Fruit fly (Drosophila melanogaster) whole organism, prepupa: ENCODE results near the gene Clic.
A peak's percentile ranks its signal among the peaks of the same experiment; 100 is the strongest.

Experiments used
- CG10631 ChIP-seq: fragments of 200-800 bp; sonication (Bioruptor generic); optimal IDR thresholded peaks from 2 replicates; lab custom pipeline; 2016; ENCODE audit warnings: missing biosample characterization, missing genetic modification characterization
- CG10669 ChIP-seq: fragments of 200-800 bp; sonication (Bioruptor generic); optimal IDR thresholded peaks from 3 replicates; lab custom pipeline; 2018; ENCODE audit warnings: missing biosample characterization, mild to moderate bottlenecking, missing genetic modification characterization, moderate library complexity
- CG11294 ChIP-seq: fragments of 200-800 bp; sonication (Bioruptor generic); IDR thresholded peaks from 2 replicates; pipeline ENCODE4 v1.3.6; 2022; ENCODE audit warnings: missing biosample characterization, missing genetic modification characterization
- CG11762 ChIP-seq: fragments of 200-800 bp; sonication (Bioruptor generic); optimal IDR thresholded peaks from 3 replicates; lab custom pipeline; 2016; ENCODE audit warnings: missing biosample characterization, missing genetic modification characterization; ENCODE audit not compliant: insufficient read depth
- CG11902 ChIP-seq: fragments of 200-800 bp; sonication (Bioruptor generic); optimal IDR thresholded peaks from 3 replicates; lab custom pipeline; 2016; ENCODE audit warnings: missing biosample characterization, missing genetic modification characterization
- CG1621 ChIP-seq: fragments of 200-800 bp; sonication (Bioruptor generic); optimal IDR thresholded peaks from 3 replicates; lab custom pipeline; 2018; ENCODE audit warnings: missing biosample characterization, mild to moderate bottlenecking, missing genetic modification characterization
- CG16779 ChIP-seq: fragments of 200-800 bp; sonication (Bioruptor generic); optimal IDR thresholded peaks from 3 replicates; lab custom pipeline; 2017; ENCODE audit warnings: missing biosample characterization, mild to moderate bottlenecking, missing genetic modification characterization
- CG3032 ChIP-seq: fragments of 200-800 bp; optimal IDR thresholded peaks from 2 replicates; lab custom pipeline; 2019; ENCODE audit warnings: missing biosample characterization, mild to moderate bottlenecking, missing genetic modification characterization, moderate library complexity
- CG31627 ChIP-seq: fragments of 200-800 bp; sonication (Bioruptor generic); optimal IDR thresholded peaks from 3 replicates; lab custom pipeline; 2016; ENCODE audit warnings: missing biosample characterization, missing genetic modification characterization
- CG32006 ChIP-seq: fragments of 200-800 bp; sonication (Bioruptor generic); optimal IDR thresholded peaks from 3 replicates; lab custom pipeline; 2017; ENCODE audit warnings: missing biosample characterization, mild to moderate bottlenecking, missing genetic modification characterization
- CG34406 ChIP-seq: fragments of 200-800 bp; sonication (Bioruptor generic); optimal IDR thresholded peaks from 3 replicates; lab custom pipeline; 2016; ENCODE audit warnings: missing biosample characterization, missing genetic modification characterization
- CG3919 ChIP-seq: fragments of 200-800 bp; sonication (Bioruptor generic); optimal IDR thresholded peaks from 3 replicates; lab custom pipeline; 2016; ENCODE audit warnings: missing biosample characterization, missing genetic modification characterization
- CG4318 ChIP-seq: fragments of 200-800 bp; sonication (Bioruptor generic); optimal IDR thresholded peaks from 3 replicates; lab custom pipeline; 2017; ENCODE audit warnings: missing biosample characterization, mild to moderate bottlenecking, missing genetic modification characterization
- CG6276 ChIP-seq: fragments of 200-800 bp; sonication (Bioruptor generic); optimal IDR thresholded peaks from 2 replicates; lab custom pipeline; 2017; ENCODE audit warnings: missing biosample characterization, mild to moderate bottlenecking, missing genetic modification characterization
- CG6792 ChIP-seq: fragments of 200-800 bp; sonication (Bioruptor generic); optimal IDR thresholded peaks from 3 replicates; lab custom pipeline; 2016; ENCODE audit warnings: missing biosample characterization, missing genetic modification characterization
- CG6854 ChIP-seq: fragments of 200-800 bp; sonication (Bioruptor generic); optimal IDR thresholded peaks from 2 replicates; lab custom pipeline; 2017; ENCODE audit warnings: missing biosample characterization, mild to moderate bottlenecking, missing genetic modification characterization
- CG7368 ChIP-seq: fragments of 200-800 bp; sonication (Bioruptor generic); optimal IDR thresholded peaks from 3 replicates; lab custom pipeline; 2016; ENCODE audit warnings: missing biosample characterization, missing genetic modification characterization
- CG8119 ChIP-seq: fragments of 200-800 bp; sonication (Bioruptor generic); IDR thresholded peaks from 3 replicates; pipeline ENCODE4 v1.3.6; 2022; ENCODE audit warnings: missing biosample characterization, missing genetic modification characterization
- CG8319 ChIP-seq: fragments of 200-800 bp; sonication (Bioruptor generic); optimal IDR thresholded peaks from 3 replicates; lab custom pipeline; 2016; ENCODE audit warnings: missing biosample characterization, missing genetic modification characterization
- CG8632 ChIP-seq: fragments of 200-800 bp; sonication (Bioruptor generic); optimal IDR thresholded peaks from 3 replicates; lab custom pipeline; 2016; ENCODE audit warnings: missing biosample characterization, missing genetic modification characterization
- Eip75B ChIP-seq: fragments of 200-800 bp; sonication (Bioruptor generic); optimal IDR thresholded peaks from 3 replicates; lab custom pipeline; 2016; ENCODE audit warnings: missing biosample characterization, missing genetic modification characterization
- Eip78C ChIP-seq: fragments of 200-800 bp; sonication (Bioruptor generic); peaks from one replicate; lab custom pipeline; 2016; ENCODE audit warnings: missing biosample characterization, missing genetic modification characterization
- Eip93F ChIP-seq: fragments of 200-800 bp; sonication (Bioruptor generic); optimal IDR thresholded peaks from 2 replicates; lab custom pipeline; 2016; ENCODE audit warnings: missing biosample characterization, mild to moderate bottlenecking, missing genetic modification characterization
- Ets21C ChIP-seq: fragments of 200-800 bp; sonication (Bioruptor generic); optimal IDR thresholded peaks from 3 replicates; lab custom pipeline; 2016; ENCODE audit warnings: missing biosample characterization, missing genetic modification characterization
- Ets96B ChIP-seq: fragments of 200-800 bp; optimal IDR thresholded peaks from 2 replicates; lab custom pipeline; 2019; ENCODE audit warnings: missing biosample characterization, mild to moderate bottlenecking, missing genetic modification characterization, moderate library complexity
- Gug ChIP-seq: fragments of 200-800 bp; sonication (Bioruptor generic); IDR thresholded peaks from 2 replicates; pipeline ENCODE4 v1.3.6; 2022; ENCODE audit warnings: missing biosample characterization, missing genetic modification characterization
- Hr38 ChIP-seq: sonication (Bioruptor generic); optimal IDR thresholded peaks from 2 replicates; lab custom pipeline; 2016; ENCODE audit warnings: missing biosample characterization, missing genetic modification characterization
- Hr39 ChIP-seq: fragments of 200-800 bp; sonication (Bioruptor generic); optimal IDR thresholded peaks from 2 replicates; lab custom pipeline; 2016; ENCODE audit warnings: missing biosample characterization, missing genetic modification characterization
- Hr4 ChIP-seq: fragments of 200-800 bp; sonication (Bioruptor generic); optimal IDR thresholded peaks from 3 replicates; lab custom pipeline; 2016; ENCODE audit warnings: missing biosample characterization, missing genetic modification characterization
- Lpt ChIP-seq: fragments of 200-800 bp; sonication (Bioruptor generic); optimal IDR thresholded peaks from 3 replicates; lab custom pipeline; 2016; ENCODE audit warnings: missing biosample characterization, missing genetic modification characterization
- Met ChIP-seq: fragments of 200-800 bp; sonication (Bioruptor generic); optimal IDR thresholded peaks from 3 replicates; lab custom pipeline; 2016; ENCODE audit warnings: missing biosample characterization, missing genetic modification characterization
- OdsH ChIP-seq: fragments of 200-800 bp; sonication (Bioruptor generic); optimal IDR thresholded peaks from 3 replicates; lab custom pipeline; 2016; ENCODE audit warnings: missing biosample characterization, missing genetic modification characterization
- Smox ChIP-seq: fragments of 200-800 bp; sonication (Bioruptor generic); optimal IDR thresholded peaks from 3 replicates; lab custom pipeline; 2016; ENCODE audit warnings: missing biosample characterization, missing genetic modification characterization
- Sox15 ChIP-seq: fragments of 200-800 bp; sonication (Bioruptor generic); optimal IDR thresholded peaks from 3 replicates; lab custom pipeline; 2016; ENCODE audit warnings: missing biosample characterization, missing genetic modification characterization
- achi ChIP-seq: fragments of 200-800 bp; sonication (Bioruptor generic); optimal IDR thresholded peaks from 3 replicates; lab custom pipeline; 2016; ENCODE audit warnings: missing biosample characterization, missing genetic modification characterization
- acj6 ChIP-seq: fragments of 200-800 bp; sonication (Bioruptor generic); optimal IDR thresholded peaks from 3 replicates; lab custom pipeline; 2016; ENCODE audit warnings: missing biosample characterization, missing genetic modification characterization
- cyc ChIP-seq: fragments of 200-800 bp; sonication (Bioruptor generic); optimal IDR thresholded peaks from 3 replicates; lab custom pipeline; 2016; ENCODE audit warnings: missing biosample characterization, missing genetic modification characterization
- dac ChIP-seq: fragments of 200-800 bp; sonication (Bioruptor generic); optimal IDR thresholded peaks from 2 replicates; lab custom pipeline; 2017; ENCODE audit warnings: missing biosample characterization, mild to moderate bottlenecking, missing genetic modification characterization
- dsx ChIP-seq: fragments of 200-800 bp; optimal IDR thresholded peaks from 3 replicates; lab custom pipeline; 2019; ENCODE audit warnings: missing biosample characterization, mild to moderate bottlenecking, missing genetic modification characterization, moderate library complexity; ENCODE audit not compliant: poor library complexity, severe bottlenecking
- eg ChIP-seq: fragments of 200-800 bp; sonication (Bioruptor generic); IDR thresholded peaks from 3 replicates; pipeline ENCODE4 v1.3.6; 2022; ENCODE audit warnings: missing biosample characterization, missing genetic modification characterization
- fd59A ChIP-seq: fragments of 200-800 bp; sonication (Bioruptor generic); optimal IDR thresholded peaks from 2 replicates; lab custom pipeline; 2017; ENCODE audit warnings: missing biosample characterization, mild to moderate bottlenecking, missing genetic modification characterization, missing genetic modification reagents
- fd85E ChIP-seq: fragments of 200-800 bp; sonication (Bioruptor generic); optimal IDR thresholded peaks from 3 replicates; lab custom pipeline; 2016; ENCODE audit warnings: missing biosample characterization, missing genetic modification characterization
- fkh ChIP-seq: fragments of 200-800 bp; sonication (Bioruptor generic); optimal IDR thresholded peaks from 3 replicates; lab custom pipeline; 2017; ENCODE audit warnings: missing biosample characterization, mild to moderate bottlenecking, missing genetic modification characterization, moderate library complexity
- lz ChIP-seq: fragments of 200-800 bp; sonication (Bioruptor generic); optimal IDR thresholded peaks from 3 replicates; lab custom pipeline; 2016; ENCODE audit warnings: missing biosample characterization, missing genetic modification characterization
- net ChIP-seq: fragments of 200-800 bp; sonication (Bioruptor generic); optimal IDR thresholded peaks from 3 replicates; lab custom pipeline; 2016; ENCODE audit warnings: missing biosample characterization, missing genetic modification characterization
- pdm3 ChIP-seq: fragments of 200-800 bp; sonication (Bioruptor generic); optimal IDR thresholded peaks from 3 replicates; lab custom pipeline; 2016; ENCODE audit warnings: missing biosample characterization, missing genetic modification characterization
- salr ChIP-seq, 2 experiments: fragments of 200-800 bp; sonication (Bioruptor generic); optimal IDR thresholded peaks; 3 replicates each; lab custom pipeline; 2016 to 2018; ENCODE audit warnings: missing biosample characterization in 2 of 2, missing genetic modification characterization in 2 of 2, mild to moderate bottlenecking in 1 of 2
- spab ChIP-seq: fragments of 200-800 bp; sonication (Bioruptor generic); optimal IDR thresholded peaks from 2 replicates; lab custom pipeline; 2017; ENCODE audit warnings: missing biosample characterization, mild to moderate bottlenecking, missing genetic modification characterization, missing genetic modification reagents
- ss ChIP-seq, 2 experiments: fragments of 200-800 bp; sonication (Bioruptor generic); optimal IDR thresholded peaks; 2 replicates in 1 of 2; 3 replicates in 1 of 2; lab custom pipeline; 2017 to 2018; ENCODE audit warnings: mild to moderate bottlenecking in 2 of 2, missing biosample characterization in 2 of 2, missing genetic modification characterization in 2 of 2, moderate library complexity in 1 of 2
- svp ChIP-seq: fragments of 200-800 bp; sonication (Bioruptor generic); peaks from one replicate; lab custom pipeline; 2016; ENCODE audit warnings: missing biosample characterization, missing genetic modification characterization
- topi ChIP-seq: fragments of 200-800 bp; sonication (Bioruptor generic); optimal IDR thresholded peaks from 3 replicates; lab custom pipeline; 2016; ENCODE audit warnings: missing biosample characterization, missing genetic modification characterization
- vri ChIP-seq: fragments of 200-800 bp; sonication (Bioruptor generic); optimal IDR thresholded peaks from 3 replicates; lab custom pipeline; 2016; ENCODE audit warnings: missing biosample characterization, mild to moderate bottlenecking, missing genetic modification characterization

The Clic gene

DNA sequence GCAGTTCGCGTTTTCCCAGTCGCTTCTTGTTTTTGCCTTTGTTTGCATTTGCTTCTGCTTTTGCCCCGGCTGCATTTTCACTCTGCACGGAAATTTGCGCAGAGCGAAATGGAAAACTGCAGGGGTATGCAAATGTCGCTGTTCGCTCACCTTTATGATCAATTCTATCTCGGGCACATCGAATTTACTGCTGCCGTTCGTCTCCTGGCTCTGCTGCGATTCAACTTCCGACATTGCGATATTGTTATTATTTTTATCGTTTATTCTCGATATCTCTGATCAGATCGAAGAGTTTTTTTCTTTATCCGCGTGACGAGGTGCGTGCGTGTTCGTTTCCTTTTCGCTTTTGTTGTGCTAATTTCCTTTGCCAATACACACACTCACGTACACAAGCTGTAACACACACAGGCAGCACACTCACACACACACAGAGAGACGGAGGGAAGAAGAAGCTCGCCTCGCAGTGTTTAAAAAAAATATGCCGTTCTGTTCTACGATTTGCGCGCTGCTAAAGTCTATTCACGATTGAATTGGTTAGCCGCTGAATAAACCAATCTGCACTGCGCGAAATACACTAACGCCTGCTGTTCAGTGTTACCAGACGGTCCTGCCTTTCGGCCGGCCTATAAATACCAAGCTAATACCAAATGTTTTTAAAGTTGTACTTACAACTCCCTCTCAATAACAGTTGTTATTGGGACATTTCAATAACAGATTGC, at the start of gene Clic:
TSS of gene Clic (minus strand) at position 533 of the 719 bp plus-strand sequence.
- no peak for TF ChIP-seq svp (GFP tag; lab: Kevin White, UChicago)
- no peak for TF ChIP-seq CG31627
- TF ChIP-seq CG10669 (GFP tag; lab: Kevin White, UChicago), result no peak
- TF ChIP-seq fkh (GFP tag; lab: Kevin White, UChicago), result no peak
- no peak; the same call in 1 of the 2 replicates for TF ChIP-seq CG11294 (GFP tag; lab: Robert Waterston, UW)
- no peak for TF ChIP-seq Gug (GFP tag; lab: Robert Waterston, UW)
- no peak for TF ChIP-seq spab
- no peak for TF ChIP-seq CG3919 (GFP tag; lab: Kevin White, UChicago)
- TF ChIP-seq CG6276 (GFP tag; lab: Kevin White, UChicago), result no peak
- no peak for TF ChIP-seq fd85E
- peak; percentile 13 for TF ChIP-seq CG6792
- peak; percentile 58; the same call in 1 of the 3 replicates for TF ChIP-seq eg (GFP tag; lab: Robert Waterston, UW)
- no peak for TF ChIP-seq CG32006
- TF ChIP-seq Eip93F (GFP tag; lab: Kevin White, UChicago), result no peak
- TF ChIP-seq net, result no peak
- peak; percentile 73 for TF ChIP-seq CG6854
- TF ChIP-seq acj6, result no peak
- peak; percentile 58 for TF ChIP-seq vri (GFP tag; lab: Kevin White, UChicago)
- TF ChIP-seq cyc (GFP tag; lab: Kevin White, UChicago), result no peak
- no peak for TF ChIP-seq lz (GFP tag; lab: Kevin White, UChicago)
- no peak for TF ChIP-seq Hr39 (GFP tag; lab: Kevin White, UChicago)
- TF ChIP-seq OdsH (GFP tag; lab: Kevin White, UChicago), result no peak
- 0 out of 3 replicates have a peak, but pooled peaks have one; percentile 13 for TF ChIP-seq CG8119 (GFP tag; lab: Robert Waterston, UW)
- TF ChIP-seq CG4318 (GFP tag; lab: Kevin White, UChicago), result no peak
- TF ChIP-seq pdm3 (GFP tag; lab: Kevin White, UChicago), result no peak
- no peak for TF ChIP-seq CG11762 (GFP tag; lab: Kevin White, UChicago)
- TF ChIP-seq Lpt, result no peak
- no peak for TF ChIP-seq CG16779
- TF ChIP-seq dsx (GFP tag; lab: Kevin White, UChicago), result peak; percentile 13
- no peak for TF ChIP-seq CG8632 (GFP tag; lab: Kevin White, UChicago)
- TF ChIP-seq salr (GFP tag; optimal IDR thresholded peaks at IDR 0.05; lab: Kevin White, UChicago), result no peak
- TF ChIP-seq Sox15 (GFP tag; lab: Kevin White, UChicago), result no peak
- TF ChIP-seq CG8319 (GFP tag; lab: Kevin White, UChicago), result no peak
- TF ChIP-seq CG7368 (GFP tag; lab: Kevin White, UChicago), result no peak
- no peak for TF ChIP-seq Eip75B
- TF ChIP-seq Hr4 (GFP tag; lab: Kevin White, UChicago), result no peak
- no peak for TF ChIP-seq fd59A (GFP tag; lab: Kevin White, UChicago)
- no peak for TF ChIP-seq topi (GFP tag; lab: Kevin White, UChicago)
- TF ChIP-seq Met (GFP tag; lab: Kevin White, UChicago), result no peak
- no peak for TF ChIP-seq dac (GFP tag; lab: Kevin White, UChicago)
- TF ChIP-seq CG10631 (GFP tag; lab: Kevin White, UChicago), result no peak
- peak in 1 of 2 experiments; percentile 65 for TF ChIP-seq ss (GFP tag; optimal IDR thresholded peaks at IDR 0.05; lab: Kevin White, UChicago)
- TF ChIP-seq Eip78C (GFP tag; lab: Kevin White, UChicago), result peak; percentile 66
- TF ChIP-seq Smox (GFP tag; lab: Kevin White, UChicago), result no peak
- no peak for TF ChIP-seq CG11902 (GFP tag; lab: Kevin White, UChicago)
- peak; percentile 43 for TF ChIP-seq CG1621
- no peak for TF ChIP-seq achi
- TF ChIP-seq CG3032 (tag; lab: Kevin White, UChicago), result no peak
- TF ChIP-seq CG34406 (GFP tag; lab: Kevin White, UChicago), result no peak
- no peak for TF ChIP-seq Ets21C (GFP tag; lab: Kevin White, UChicago)
- TF ChIP-seq Ets96B (tag; lab: Kevin White, UChicago), result no peak
- no peak for TF ChIP-seq Hr38 (GFP tag; lab: Kevin White, UChicago)
